Worm (Caenorhabditis elegans) whole organism, late embryonic: ENCODE measurements around the gene mnk-1.

ENCODE experiments used
- ama-1 ChIP-seq: fragments of 150-350 bp; optimal IDR thresholded peaks from 2 replicates; lab custom pipeline; 2014
- ceh-14 ChIP-seq: sonication (generic microtip); optimal IDR thresholded peaks from 2 replicates; lab custom pipeline; 2016; ENCODE audit warnings: missing genotype, missing genetic modification characterization, missing compliant biosample characterization
- ceh-45 ChIP-seq: fragments of 200-800 bp; sonication (Bioruptor generic); IDR thresholded peaks from 2 replicates; pipeline ENCODE4 v1.3.6; 2022; ENCODE audit warnings: missing genetic modification reagents, missing genetic modification characterization, missing compliant biosample characterization
- nhr-11 ChIP-seq: fragments of 150-350 bp; optimal IDR thresholded peaks from 2 replicates; lab custom pipeline; 2014; ENCODE audit warnings: missing biosample characterization, missing genetic modification characterization
- nhr-232 ChIP-seq: sonication (generic microtip); optimal IDR thresholded peaks from 2 replicates; lab custom pipeline; 2016; ENCODE audit warnings: missing genetic modification characterization, missing compliant biosample characterization
- npax-4 ChIP-seq: sonication (generic microtip); optimal IDR thresholded peaks from 2 replicates; lab custom pipeline; 2016; ENCODE audit warnings: missing genetic modification characterization, missing compliant biosample characterization
- pax-1 ChIP-seq: fragments of 150-350 bp; optimal IDR thresholded peaks from 2 replicates; lab custom pipeline; 2014; ENCODE audit warnings: missing biosample characterization, missing genetic modification characterization
- pha-4 ChIP-seq: fragments of 150-350 bp; optimal IDR thresholded peaks from 2 replicates; lab custom pipeline; 2018; ENCODE audit warnings: missing biosample characterization, missing genetic modification reagents, missing genetic modification characterization
- pqm-1 ChIP-seq: sonication (generic microtip); optimal IDR thresholded peaks from 2 replicates; lab custom pipeline; 2016; ENCODE audit warnings: missing genetic modification characterization, missing compliant biosample characterization
- tbx-7 ChIP-seq: sonication (generic microtip); optimal IDR thresholded peaks from 2 replicates; lab custom pipeline; 2016; ENCODE audit warnings: missing genotype, missing genetic modification characterization, missing compliant biosample characterization
- ttx-3 ChIP-seq: sonication (generic microtip); optimal IDR thresholded peaks from 2 replicates; lab custom pipeline; 2016; ENCODE audit warnings: missing genetic modification reagents, missing genetic modification characterization, missing compliant biosample characterization
- zip-5 ChIP-seq: sonication (generic microtip); optimal IDR thresholded peaks from 2 replicates; lab custom pipeline; 2016; ENCODE audit warnings: missing genetic modification characterization, missing compliant biosample characterization

- TF ChIP-seq pha-4 (tag; lab: Kevin White, UChicago) (no peak), nhr-11 (tag; lab: Kevin White, UChicago) (no peak), pqm-1 (tag; lab: Kevin White, UChicago) (no peak), ttx-3 (tag; lab: Kevin White, UChicago) (no peak), npax-4 (no peak), ceh-14 (no peak), pax-1 (no peak), zip-5 (tag; lab: Kevin White, UChicago) (no peak), ama-1 (lab: Kevin White, UChicago) (no peak), tbx-7 (tag; lab: Kevin White, UChicago) (no peak), nhr-232 (no peak), ceh-45 (GFP tag; lab: Robert Waterston, UW) (no peak)
Measured at ce11 chrII:10523583-10523982, 31.3 kb downstream of the mnk-1 start, which contains the start of gene F59B10.5.
